Worm (Caenorhabditis elegans) whole organism, mixed stage, embryonic: Measurements from ENCODE around the gene rpb-11.

Source experiments
- drap-1 ChIP-seq: fragments of 200-800 bp; sonication (Bioruptor generic); optimal IDR thresholded peaks from 3 replicates; lab custom pipeline; 2018; ENCODE audit warnings: mild to moderate bottlenecking, missing genetic modification characterization, missing compliant biosample characterization
- elt-1 ChIP-seq: sonication (generic microtip); optimal IDR thresholded peaks from 2 replicates; lab custom pipeline; 2017; ENCODE audit warnings: missing genetic modification characterization, mild to moderate bottlenecking, missing compliant biosample characterization, antibody characterized with exemption, moderate library complexity, borderline replicate concordance; ENCODE audit not compliant: insufficient read depth
- elt-3 ChIP-seq: fragments of 150-350 bp; optimal IDR thresholded peaks from 2 replicates; lab custom pipeline; 2014; ENCODE audit warnings: missing biosample characterization, missing genetic modification characterization
- lin-13 ChIP-seq: fragments of 150-350 bp; optimal IDR thresholded peaks from 2 replicates; lab custom pipeline; 2014; ENCODE audit warnings: missing biosample characterization, missing genetic modification characterization
- nhr-12 ChIP-seq: fragments of 150-350 bp; optimal IDR thresholded peaks from 2 replicates; lab custom pipeline; 2014; ENCODE audit warnings: missing biosample characterization, missing genetic modification characterization
- nhr-28 ChIP-seq: fragments of 150-350 bp; optimal IDR thresholded peaks from 2 replicates; lab custom pipeline; 2014; ENCODE audit warnings: missing biosample characterization, missing genetic modification characterization
- nhr-76 ChIP-seq: sonication (generic microtip); optimal IDR thresholded peaks from 2 replicates; lab custom pipeline; 2017; ENCODE audit warnings: missing biosample characterization, missing genetic modification characterization
- pha-4 ChIP-seq: fragments of 150-350 bp; optimal IDR thresholded peaks from 2 replicates; lab custom pipeline; 2018; ENCODE audit warnings: missing biosample characterization, missing genetic modification reagents, missing genetic modification characterization
- snpc-4 ChIP-seq: fragments of 150-350 bp; optimal IDR thresholded peaks from 2 replicates; lab custom pipeline; 2014; ENCODE audit warnings: missing biosample characterization, missing genetic modification characterization
- sptf-1 ChIP-seq: sonication (generic microtip); optimal IDR thresholded peaks from 2 replicates; lab custom pipeline; 2017; ENCODE audit warnings: mild to moderate bottlenecking, missing genetic modification characterization, moderate library complexity, missing compliant biosample characterization
- unc-39 ChIP-seq: fragments of 150-350 bp; optimal IDR thresholded peaks from 2 replicates; lab custom pipeline; 2014; ENCODE audit warnings: missing biosample characterization, missing genetic modification characterization
- unc-62 ChIP-seq: fragments of 150-350 bp; optimal IDR thresholded peaks from 2 replicates; lab custom pipeline; 2014; ENCODE audit warnings: missing biosample characterization, missing genetic modification reagents, missing genetic modification characterization
- zip-8 ChIP-seq: fragments of 150-350 bp; optimal IDR thresholded peaks from 2 replicates; lab custom pipeline; 2014; ENCODE audit warnings: missing biosample characterization, missing genetic modification characterization

DNA sequence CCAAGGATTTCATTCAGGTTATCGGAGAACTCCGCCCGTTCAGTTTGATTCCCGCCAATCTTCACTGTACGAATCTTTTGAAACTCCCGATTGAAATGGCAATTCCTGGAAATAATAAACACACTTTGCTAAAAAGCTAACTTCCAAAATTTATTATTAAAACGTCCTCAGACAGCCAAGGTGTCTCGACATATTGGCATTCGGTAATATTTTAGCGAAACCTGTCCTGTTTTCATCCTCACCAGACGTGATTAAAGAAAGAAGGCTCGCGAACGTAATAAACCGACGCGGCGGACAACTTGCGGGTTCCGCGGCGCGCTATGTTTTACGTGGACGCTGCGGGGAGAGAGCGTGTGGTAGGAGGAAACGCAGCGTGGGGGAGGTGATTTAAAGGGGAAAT is 41.7 kb upstream of the rpb-11 start:
- no peak for TF ChIP-seq nhr-12 (tag; lab: Kevin White, UChicago)
- TF ChIP-seq snpc-4 (tag; lab: Kevin White, UChicago) = no peak
- TF ChIP-seq unc-62 = no peak
- no peak for TF ChIP-seq unc-39
- no peak for TF ChIP-seq nhr-28
- TF ChIP-seq sptf-1 (tag; lab: Kevin White, UChicago) = peak; percentile 59
- no peak for TF ChIP-seq elt-1 (tag; lab: Kevin White, UChicago)
- TF ChIP-seq lin-13 = peak; percentile 39
- TF ChIP-seq pha-4 (tag; lab: Kevin White, UChicago) = no peak
- no peak for TF ChIP-seq nhr-76
- TF ChIP-seq elt-3 (tag; lab: Kevin White, UChicago) = no peak
- peak; percentile 26 for TF ChIP-seq drap-1 (GFP tag; lab: Kevin White, UChicago)
- TF ChIP-seq zip-8 (tag; lab: Kevin White, UChicago) = no peak
